Worm (Caenorhabditis elegans) whole organism, mixed stage, embryonic: ENCODE data around the gene sel-8.

ENCODE experiments used
- M03D4.4 ChIP-seq: sonication (generic microtip); optimal IDR thresholded peaks from 2 replicates; lab custom pipeline; 2017; ENCODE audit warnings: mild to moderate bottlenecking, missing genetic modification characterization, missing compliant biosample characterization
- bed-3 ChIP-seq: fragments of 200-800 bp; sonication (Bioruptor generic); optimal IDR thresholded peaks from 3 replicates; lab custom pipeline; 2018; ENCODE audit warnings: mild to moderate bottlenecking, missing genetic modification characterization, moderate library complexity, missing compliant biosample characterization
- blmp-1 ChIP-seq: fragments of 150-350 bp; optimal IDR thresholded peaks from 2 replicates; lab custom pipeline; 2014; ENCODE audit warnings: missing biosample characterization, missing genetic modification characterization
- ceh-39 ChIP-seq: fragments of 150-350 bp; optimal IDR thresholded peaks from 2 replicates; lab custom pipeline; 2014; ENCODE audit warnings: missing biosample characterization, missing genetic modification characterization
- ceh-43 ChIP-seq: fragments of 200-800 bp; sonication (Bioruptor generic); optimal IDR thresholded peaks from 2 replicates; lab custom pipeline; 2018; ENCODE audit warnings: mild to moderate bottlenecking, missing genetic modification characterization, moderate library complexity, missing compliant biosample characterization
- ceh-83 ChIP-seq: fragments of 200-800 bp; sonication (Bioruptor generic); optimal IDR thresholded peaks from 2 replicates; lab custom pipeline; 2018; ENCODE audit warnings: mild to moderate bottlenecking, missing genetic modification characterization, missing compliant biosample characterization
- ces-1 ChIP-seq: fragments of 150-350 bp; optimal IDR thresholded peaks from 2 replicates; lab custom pipeline; 2014; ENCODE audit warnings: missing biosample characterization, missing genetic modification reagents, missing genetic modification characterization
- cnd-1 ChIP-seq: fragments of 200-800 bp; sonication (Bioruptor generic); optimal IDR thresholded peaks from 2 replicates; lab custom pipeline; 2018; ENCODE audit warnings: mild to moderate bottlenecking, missing genetic modification characterization, missing compliant biosample characterization
- drap-1 ChIP-seq: fragments of 200-800 bp; sonication (Bioruptor generic); optimal IDR thresholded peaks from 3 replicates; lab custom pipeline; 2018; ENCODE audit warnings: mild to moderate bottlenecking, missing genetic modification characterization, missing compliant biosample characterization
- elt-1 ChIP-seq: sonication (generic microtip); optimal IDR thresholded peaks from 2 replicates; lab custom pipeline; 2017; ENCODE audit warnings: missing genetic modification characterization, mild to moderate bottlenecking, missing compliant biosample characterization, antibody characterized with exemption, moderate library complexity, borderline replicate concordance; ENCODE audit not compliant: insufficient read depth
- elt-3 ChIP-seq: fragments of 150-350 bp; optimal IDR thresholded peaks from 2 replicates; lab custom pipeline; 2014; ENCODE audit warnings: missing biosample characterization, missing genetic modification characterization
- flh-1 ChIP-seq: fragments of 200-800 bp; sonication (Bioruptor generic); optimal IDR thresholded peaks from 2 replicates; lab custom pipeline; 2018; ENCODE audit warnings: mild to moderate bottlenecking, missing genetic modification characterization, moderate library complexity, missing compliant biosample characterization
- ham-2 ChIP-seq: fragments of 200-800 bp; sonication (Bioruptor generic); optimal IDR thresholded peaks from 2 replicates; lab custom pipeline; 2018; ENCODE audit warnings: mild to moderate bottlenecking, missing genetic modification characterization, missing compliant biosample characterization
- hlh-1 ChIP-seq: fragments of 150-350 bp; optimal IDR thresholded peaks from 2 replicates; lab custom pipeline; 2014; ENCODE audit warnings: missing biosample characterization, missing genetic modification reagents, missing genetic modification characterization
- lin-13 ChIP-seq: fragments of 150-350 bp; optimal IDR thresholded peaks from 2 replicates; lab custom pipeline; 2014; ENCODE audit warnings: missing biosample characterization, missing genetic modification characterization
- lin-32 ChIP-seq: fragments of 200-800 bp; sonication (Bioruptor generic); optimal IDR thresholded peaks from 2 replicates; lab custom pipeline; 2018; ENCODE audit warnings: mild to moderate bottlenecking, missing genetic modification characterization, missing compliant biosample characterization
- lsy-2 ChIP-seq: fragments of 150-350 bp; optimal IDR thresholded peaks from 2 replicates; lab custom pipeline; 2014; ENCODE audit warnings: missing biosample characterization, missing genetic modification characterization
- mab-5 ChIP-seq: fragments of 150-350 bp; optimal IDR thresholded peaks from 2 replicates; lab custom pipeline; 2014; ENCODE audit warnings: missing biosample characterization, missing genetic modification characterization
- mep-1 ChIP-seq: fragments of 150-350 bp; optimal IDR thresholded peaks from 2 replicates; lab custom pipeline; 2017; ENCODE audit warnings: missing biosample characterization, missing genetic modification reagents, missing genetic modification characterization, inconsistent platforms
- mls-2 ChIP-seq: sonication (generic microtip); optimal IDR thresholded peaks from 2 replicates; lab custom pipeline; 2016; ENCODE audit warnings: mild to moderate bottlenecking, missing genetic modification characterization, moderate library complexity, missing compliant biosample characterization
- nhr-12 ChIP-seq: fragments of 150-350 bp; optimal IDR thresholded peaks from 2 replicates; lab custom pipeline; 2014; ENCODE audit warnings: missing biosample characterization, missing genetic modification characterization
- nhr-2 ChIP-seq: fragments of 150-350 bp; optimal IDR thresholded peaks from 2 replicates; lab custom pipeline; 2014; ENCODE audit warnings: missing biosample characterization, missing genetic modification characterization
- nhr-237 ChIP-seq: fragments of 150-350 bp; optimal IDR thresholded peaks from 2 replicates; lab custom pipeline; 2014; ENCODE audit warnings: missing biosample characterization, missing genetic modification characterization
- nhr-28 ChIP-seq: fragments of 150-350 bp; optimal IDR thresholded peaks from 2 replicates; lab custom pipeline; 2014; ENCODE audit warnings: missing biosample characterization, missing genetic modification characterization
- nhr-76 ChIP-seq: sonication (generic microtip); optimal IDR thresholded peaks from 2 replicates; lab custom pipeline; 2017; ENCODE audit warnings: missing biosample characterization, missing genetic modification characterization
- pha-4 ChIP-seq: fragments of 150-350 bp; optimal IDR thresholded peaks from 2 replicates; lab custom pipeline; 2018; ENCODE audit warnings: missing biosample characterization, missing genetic modification reagents, missing genetic modification characterization
- sem-2 ChIP-seq: fragments of 200-800 bp; sonication (Bioruptor generic); optimal IDR thresholded peaks from 2 replicates; lab custom pipeline; 2018; ENCODE audit warnings: mild to moderate bottlenecking, missing genetic modification characterization, missing compliant biosample characterization
- snpc-4 ChIP-seq: fragments of 150-350 bp; optimal IDR thresholded peaks from 2 replicates; lab custom pipeline; 2014; ENCODE audit warnings: missing biosample characterization, missing genetic modification characterization
- sptf-1 ChIP-seq: sonication (generic microtip); optimal IDR thresholded peaks from 2 replicates; lab custom pipeline; 2017; ENCODE audit warnings: mild to moderate bottlenecking, missing genetic modification characterization, moderate library complexity, missing compliant biosample characterization
- tbx-8 ChIP-seq: fragments of 200-800 bp; sonication (Bioruptor generic); optimal IDR thresholded peaks from 2 replicates; lab custom pipeline; 2018; ENCODE audit warnings: mild to moderate bottlenecking, missing genetic modification characterization, moderate library complexity, missing compliant biosample characterization
- unc-120 ChIP-seq: sonication (generic microtip); optimal IDR thresholded peaks from 2 replicates; lab custom pipeline; 2017; ENCODE audit warnings: missing genetic modification characterization, missing compliant biosample characterization; ENCODE audit not compliant: poor library complexity, severe bottlenecking
- unc-39 ChIP-seq: fragments of 150-350 bp; optimal IDR thresholded peaks from 2 replicates; lab custom pipeline; 2014; ENCODE audit warnings: missing biosample characterization, missing genetic modification characterization
- zip-8 ChIP-seq: fragments of 150-350 bp; optimal IDR thresholded peaks from 2 replicates; lab custom pipeline; 2014; ENCODE audit warnings: missing biosample characterization, missing genetic modification characterization
- ztf-11 ChIP-seq: fragments of 150-350 bp; optimal IDR thresholded peaks from 2 replicates; lab custom pipeline; 2014; ENCODE audit warnings: missing biosample characterization, missing genetic modification characterization

Gene sel-8

ce11 chrIII:3627042-3627441, at the start of gene sel-8:
sel-8 (minus strand) TSS chrIII:3627142.
- TF ChIP-seq lin-32 (GFP tag; lab: Kevin White, UChicago) (no peak), unc-120 (tag; lab: Kevin White, UChicago) (no peak), pha-4 (tag; lab: Kevin White, UChicago) (no peak), lin-13 (tag; lab: Kevin White, UChicago) (no peak), mab-5 (tag; lab: Kevin White, UChicago) (no peak), drap-1 (GFP tag; lab: Kevin White, UChicago) (no peak), ztf-11 (tag; lab: Kevin White, UChicago) (no peak)
- TF ChIP-seq, all 35 proteins: peak for 0

- no peak for TF ChIP-seq nhr-76 (tag; lab: Kevin White, UChicago)
- TF ChIP-seq mep-1 (tag; lab: Kevin White, UChicago), result no peak
- TF ChIP-seq pha-4 (tag; lab: Kevin White, UChicago), result no peak
- no peak for TF ChIP-seq elt-1
- no peak for TF ChIP-seq tbx-8 (GFP tag; lab: Kevin White, UChicago)
- TF ChIP-seq lin-13 (tag; lab: Kevin White, UChicago), result no peak
- no peak for TF ChIP-seq unc-39
- TF ChIP-seq, all 35 proteins: peak for 0
Measured at ce11 chrIII:3675480-3675879, 48.5 kb upstream of the sel-8 start.

ce11 chrIII:3674149-3674548, 47.2 kb upstream of the sel-8 start:
- no peak for TF ChIP-seq mep-1 (tag; lab: Kevin White, UChicago)
- no peak for TF ChIP-seq flh-1 (GFP tag; lab: Kevin White, UChicago)
- no peak for TF ChIP-seq ceh-43 (GFP tag; lab: Kevin White, UChicago)
- no peak for TF ChIP-seq tbx-8 (GFP tag; lab: Kevin White, UChicago)
- no peak for TF ChIP-seq pha-4 (tag; lab: Kevin White, UChicago)

ce11 chrIII:3672839-3673238, 45.9 kb upstream of the sel-8 start:
- TF ChIP-seq cnd-1 (no peak), pha-4 (tag; lab: Kevin White, UChicago) (peak; percentile 55), nhr-12 (tag; lab: Kevin White, UChicago) (no peak), M03D4.4 (no peak), unc-120 (tag; lab: Kevin White, UChicago) (no peak), blmp-1 (no peak), sptf-1 (no peak), ces-1 (peak; percentile 88), zip-8 (tag; lab: Kevin White, UChicago) (no peak), elt-1 (no peak), snpc-4 (tag; lab: Kevin White, UChicago) (no peak), lin-13 (tag; lab: Kevin White, UChicago) (no peak), mep-1 (tag; lab: Kevin White, UChicago) (no peak), elt-3 (no peak), hlh-1 (no peak), lin-32 (GFP tag; lab: Kevin White, UChicago) (no peak), sem-2 (GFP tag; lab: Kevin White, UChicago) (no peak), nhr-237 (tag; lab: Kevin White, UChicago) (peak; percentile 1), bed-3 (GFP tag; lab: Kevin White, UChicago) (no peak), ham-2 (GFP tag; lab: Kevin White, UChicago) (no peak), lsy-2 (no peak), mab-5 (tag; lab: Kevin White, UChicago) (no peak), flh-1 (GFP tag; lab: Kevin White, UChicago) (no peak), tbx-8 (GFP tag; lab: Kevin White, UChicago) (no peak), nhr-76 (tag; lab: Kevin White, UChicago) (no peak), mls-2 (tag; lab: Kevin White, UChicago) (peak; percentile 24), ceh-83 (GFP tag; lab: Kevin White, UChicago) (no peak), unc-39 (no peak), ceh-43 (GFP tag; lab: Kevin White, UChicago) (no peak), nhr-28 (tag; lab: Kevin White, UChicago) (no peak), ztf-11 (tag; lab: Kevin White, UChicago) (no peak)

ce11 chrIII:3670984-3671383, 44.0 kb upstream of the sel-8 start:
- TF ChIP-seq zip-8 (tag; lab: Kevin White, UChicago), result no peak
- no peak for TF ChIP-seq ztf-11 (tag; lab: Kevin White, UChicago)
- TF ChIP-seq hlh-1, result no peak
- no peak for TF ChIP-seq drap-1 (GFP tag; lab: Kevin White, UChicago)
- no peak for TF ChIP-seq elt-1
- TF ChIP-seq mls-2 (tag; lab: Kevin White, UChicago), result no peak
- no peak for TF ChIP-seq ceh-83 (GFP tag; lab: Kevin White, UChicago)
- TF ChIP-seq ceh-39 (tag; lab: Kevin White, UChicago), result no peak
- no peak for TF ChIP-seq nhr-2 (tag; lab: Kevin White, UChicago)
- TF ChIP-seq bed-3 (GFP tag; lab: Kevin White, UChicago), result no peak
- no peak for TF ChIP-seq flh-1 (GFP tag; lab: Kevin White, UChicago)
- no peak for TF ChIP-seq mep-1 (tag; lab: Kevin White, UChicago)
